Fruit fly (Drosophila melanogaster) whole organism, embryonic: ENCODE measurements around the gene CrebB.

Experiments
- B-H2 ChIP-seq: fragments of 200-800 bp; sonication (Bioruptor generic); optimal IDR thresholded peaks from 2 replicates; lab custom pipeline; 2018; ENCODE audit warnings: missing biosample characterization, mild to moderate bottlenecking, missing genetic modification characterization
- Bteb2 ChIP-seq: fragments of 200-800 bp; sonication (Bioruptor generic); optimal IDR thresholded peaks from 2 replicates; lab custom pipeline; 2016; ENCODE audit warnings: missing biosample characterization, missing genetic modification characterization
- CG11456 ChIP-seq: fragments of 200-800 bp; sonication (Bioruptor generic); IDR thresholded peaks from 3 replicates; pipeline ENCODE4 v1.3.6; 2022; ENCODE audit warnings: missing biosample characterization, missing genetic modification characterization
- CG17359 ChIP-seq: fragments of 200-800 bp; sonication (Bioruptor generic); optimal IDR thresholded peaks from 3 replicates; lab custom pipeline; 2018; ENCODE audit warnings: missing biosample characterization, mild to moderate bottlenecking, missing genetic modification characterization, moderate library complexity
- CG1832 ChIP-seq: fragments of 200-800 bp; sonication (Bioruptor generic); optimal IDR thresholded peaks from 2 replicates; lab custom pipeline; 2017; ENCODE audit warnings: missing biosample characterization, mild to moderate bottlenecking, missing genetic modification characterization, inconsistent platforms
- CG2120 ChIP-seq: fragments of 200-800 bp; sonication (Bioruptor generic); optimal IDR thresholded peaks from 3 replicates; lab custom pipeline; 2016; ENCODE audit warnings: missing biosample characterization, missing genetic modification characterization
- CG30431 ChIP-seq: fragments of 200-800 bp; sonication (Bioruptor generic); optimal IDR thresholded peaks from 2 replicates; lab custom pipeline; 2017; ENCODE audit warnings: missing biosample characterization, missing genetic modification characterization
- CG3163 ChIP-seq: fragments of 200-800 bp; sonication (Bioruptor generic); optimal IDR thresholded peaks from 3 replicates; lab custom pipeline; 2016; ENCODE audit warnings: missing biosample characterization, missing genetic modification characterization
- CG34376 ChIP-seq: fragments of 200-800 bp; sonication (Bioruptor generic); optimal IDR thresholded peaks from 2 replicates; lab custom pipeline; 2018; ENCODE audit warnings: missing biosample characterization, mild to moderate bottlenecking, missing genetic modification characterization
- CG4360 ChIP-seq: fragments of 200-800 bp; sonication (Bioruptor generic); IDR thresholded peaks from 2 replicates; pipeline ENCODE4 v1.3.6; 2022; ENCODE audit warnings: missing biosample characterization, missing genetic modification characterization
- CG4820 ChIP-seq: fragments of 200-800 bp; sonication (Bioruptor generic); optimal IDR thresholded peaks from 3 replicates; lab custom pipeline; 2016; ENCODE audit warnings: missing biosample characterization, missing genetic modification characterization
- CG6654 ChIP-seq: fragments of 200-800 bp; sonication (Bioruptor generic); optimal IDR thresholded peaks from 2 replicates; lab custom pipeline; 2017; ENCODE audit warnings: missing biosample characterization, mild to moderate bottlenecking, missing genetic modification characterization
- CG6765 ChIP-seq: fragments of 200-800 bp; sonication (Bioruptor generic); optimal IDR thresholded peaks from 3 replicates; lab custom pipeline; 2017; ENCODE audit warnings: missing biosample characterization, mild to moderate bottlenecking, missing genetic modification characterization
- CG7963 ChIP-seq: fragments of 200-800 bp; sonication (Bioruptor generic); IDR thresholded peaks from 3 replicates; pipeline ENCODE4 v1.3.6; 2022; ENCODE audit warnings: missing biosample characterization, missing genetic modification characterization; ENCODE audit not compliant: partially characterized antibody
- CG8765 ChIP-seq: fragments of 200-800 bp; sonication (Bioruptor generic); IDR thresholded peaks from 2 replicates; pipeline ENCODE4 v1.3.6; 2022; ENCODE audit warnings: missing biosample characterization, missing genetic modification characterization
- CG9215 ChIP-seq: fragments of 200-800 bp; sonication (Bioruptor generic); IDR thresholded peaks from 2 replicates; pipeline ENCODE4 v1.3.6; 2022; ENCODE audit warnings: missing biosample characterization, missing genetic modification characterization
- CG9932 ChIP-seq: fragments of 200-800 bp; sonication (Bioruptor generic); IDR thresholded peaks from 2 replicates; pipeline ENCODE4 v1.3.6; 2022; ENCODE audit warnings: missing biosample characterization, missing genetic modification characterization
- CrebB ChIP-seq: fragments of 200-800 bp; sonication (Bioruptor generic); optimal IDR thresholded peaks from 3 replicates; lab custom pipeline; 2018; ENCODE audit warnings: missing biosample characterization, mild to moderate bottlenecking, missing genetic modification characterization
- Doc3 ChIP-seq: fragments of 200-800 bp; sonication (Bioruptor generic); IDR thresholded peaks from 3 replicates; pipeline ENCODE4 v1.3.6; 2022; ENCODE audit warnings: missing biosample characterization, missing genetic modification characterization; ENCODE audit not compliant: partially characterized antibody
- E2f2 ChIP-seq: fragments of 200-800 bp; sonication (Bioruptor generic); IDR thresholded peaks from 2 replicates; pipeline ENCODE4 v1.3.6; 2022; ENCODE audit warnings: missing biosample characterization, missing genetic modification characterization
- HmgZ ChIP-seq: fragments of 200-800 bp; sonication (Bioruptor generic); optimal IDR thresholded peaks from 2 replicates; lab custom pipeline; 2018; ENCODE audit warnings: missing biosample characterization, mild to moderate bottlenecking, missing genetic modification characterization
- Hr3 ChIP-seq: fragments of 200-800 bp; sonication (Bioruptor generic); optimal IDR thresholded peaks from 3 replicates; lab custom pipeline; 2016; ENCODE audit warnings: missing biosample characterization, missing genetic modification characterization
- Hr39 ChIP-seq: fragments of >200 bp; optimal IDR thresholded peaks from 2 replicates; lab custom pipeline; 2017
- Nf-YC ChIP-seq: fragments of 200-800 bp; optimal IDR thresholded peaks from 3 replicates; lab custom pipeline; 2019; ENCODE audit warnings: missing biosample characterization, mild to moderate bottlenecking, missing genetic modification characterization, moderate library complexity
- Pdp1 ChIP-seq, 2 experiments: fragments of 200-800 bp; sonication (Bioruptor generic); optimal IDR thresholded peaks; 3 replicates each; lab custom pipeline; 2016; ENCODE audit warnings: missing biosample characterization in 2 of 2, missing genetic modification characterization in 2 of 2, mild to moderate bottlenecking in 1 of 2, moderate library complexity in 1 of 2
- Six4 ChIP-seq: fragments of 200-800 bp; sonication (Bioruptor generic); optimal IDR thresholded peaks from 2 replicates; lab custom pipeline; 2016; ENCODE audit warnings: missing biosample characterization, missing genetic modification characterization
- Ssrp ChIP-seq: fragments of 200-800 bp; sonication (Bioruptor generic); optimal IDR thresholded peaks from 2 replicates; lab custom pipeline; 2018; ENCODE audit warnings: missing biosample characterization, mild to moderate bottlenecking, missing genetic modification characterization, moderate library complexity
- ab ChIP-seq: fragments of 200-800 bp; sonication (Bioruptor generic); optimal IDR thresholded peaks from 2 replicates; lab custom pipeline; 2016; ENCODE audit warnings: missing biosample characterization, missing genetic modification characterization
- cad ChIP-seq: fragments of >200 bp; optimal IDR thresholded peaks from 2 replicates; lab custom pipeline; 2017; ENCODE audit warnings: missing biosample characterization, missing genetic modification characterization
- cg ChIP-seq: fragments of 200-800 bp; sonication (Bioruptor generic); optimal IDR thresholded peaks from 3 replicates; lab custom pipeline; 2019; ENCODE audit warnings: missing biosample characterization, mild to moderate bottlenecking, missing genetic modification characterization, moderate library complexity
- chinmo ChIP-seq: fragments of 200-800 bp; sonication (Bioruptor generic); IDR thresholded peaks from 4 replicates; pipeline ENCODE4 v1.3.6; 2022; ENCODE audit warnings: missing biosample characterization, missing genetic modification characterization; ENCODE audit not compliant: partially characterized antibody
- da ChIP-seq: fragments of 200-800 bp; sonication (Bioruptor generic); optimal IDR thresholded peaks from 2 replicates; lab custom pipeline; 2016; ENCODE audit warnings: missing biosample characterization, missing genetic modification characterization
- danr ChIP-seq: fragments of 200-800 bp; sonication (Bioruptor generic); IDR thresholded peaks from 2 replicates; pipeline ENCODE4 v1.3.6; 2022; ENCODE audit warnings: missing biosample characterization, missing genetic modification characterization
- dmrt99B ChIP-seq: fragments of 200-800 bp; sonication (Bioruptor generic); optimal IDR thresholded peaks from 2 replicates; lab custom pipeline; 2018; ENCODE audit warnings: missing biosample characterization, mild to moderate bottlenecking, missing genetic modification characterization, moderate library complexity
- fu2 ChIP-seq: fragments of 200-800 bp; sonication (Bioruptor generic); optimal IDR thresholded peaks from 2 replicates; lab custom pipeline; 2016; ENCODE audit warnings: missing biosample characterization, missing genetic modification characterization
- insv ChIP-seq, 2 experiments: fragments of 200-800 bp; sonication (Bioruptor generic); optimal IDR thresholded peaks; 3 replicates each; lab custom pipeline; 2016 to 2018; ENCODE audit warnings: missing biosample characterization in 2 of 2, missing genetic modification characterization in 2 of 2
- jumu ChIP-seq: fragments of 200-800 bp; sonication (Bioruptor generic); optimal IDR thresholded peaks from 3 replicates; lab custom pipeline; 2016; ENCODE audit warnings: missing biosample characterization, missing genetic modification characterization
- klu ChIP-seq: fragments of 200-800 bp; sonication (Bioruptor generic); IDR thresholded peaks from 2 replicates; pipeline ENCODE4 v1.3.6; 2022; ENCODE audit warnings: missing biosample characterization, missing genetic modification characterization
- maf-S ChIP-seq: fragments of 200-800 bp; sonication (Bioruptor generic); optimal IDR thresholded peaks from 2 replicates; lab custom pipeline; 2016; ENCODE audit warnings: missing biosample characterization, missing genetic modification characterization
- mld ChIP-seq: fragments of 200-800 bp; sonication (Bioruptor generic); IDR thresholded peaks from 3 replicates; pipeline ENCODE4 v1.3.6; 2022; ENCODE audit warnings: missing biosample characterization, missing genetic modification characterization; ENCODE audit not compliant: partially characterized antibody
- pho ChIP-seq: fragments of 200-800 bp; sonication (Bioruptor generic); optimal IDR thresholded peaks from 2 replicates; lab custom pipeline; 2016; ENCODE audit warnings: missing biosample characterization, missing genetic modification characterization
- pnt ChIP-seq: fragments of 200-800 bp; sonication (Bioruptor generic); optimal IDR thresholded peaks from 3 replicates; lab custom pipeline; 2016; ENCODE audit warnings: missing biosample characterization, missing genetic modification characterization
- pum ChIP-seq: fragments of 200-800 bp; sonication (Bioruptor generic); optimal IDR thresholded peaks from 2 replicates; lab custom pipeline; 2016; ENCODE audit warnings: missing biosample characterization, missing genetic modification characterization
- sens ChIP-seq: fragments of 200-800 bp; sonication (Bioruptor generic); peaks from one replicate; lab custom pipeline; 2016; ENCODE audit warnings: missing biosample characterization, missing genetic modification characterization
- sob ChIP-seq: fragments of 200-800 bp; sonication (Bioruptor generic); IDR thresholded peaks from 2 replicates; pipeline ENCODE4 v1.3.6; 2022; ENCODE audit warnings: missing biosample characterization, missing genetic modification characterization
- ssp ChIP-seq: fragments of 200-800 bp; sonication (Bioruptor generic); IDR thresholded peaks from 2 replicates; pipeline ENCODE4 v1.3.6; 2022; ENCODE audit warnings: missing biosample characterization, missing genetic modification characterization
- tap ChIP-seq: fragments of 200-800 bp; optimal IDR thresholded peaks from 3 replicates; lab custom pipeline; 2019; ENCODE audit warnings: missing biosample characterization, mild to moderate bottlenecking, missing genetic modification characterization, moderate library complexity
- tx ChIP-seq: fragments of 200-800 bp; sonication (Bioruptor generic); optimal IDR thresholded peaks from 2 replicates; lab custom pipeline; 2016; ENCODE audit warnings: missing biosample characterization, missing genetic modification characterization
- vvl ChIP-seq: fragments of 200-800 bp; sonication (Bioruptor generic); IDR thresholded peaks from 2 replicates; pipeline ENCODE4 v1.3.6; 2022; ENCODE audit warnings: missing biosample characterization, missing genetic modification characterization
- wor ChIP-seq: fragments of 200-800 bp; sonication (Bioruptor generic); IDR thresholded peaks from 2 replicates; pipeline ENCODE4 v1.3.6; 2022; ENCODE audit warnings: missing biosample characterization, missing genetic modification characterization

CrebB gene

dm6 chrX:18370775-18371735 lies 4.9 kb downstream of the CrebB start (continued):
- TF ChIP-seq CG3163 (GFP tag; lab: Kevin White, UChicago) = peak; percentile 20
- no peak for TF ChIP-seq dmrt99B
- peak in 1 of 2 experiments; percentile 72 for TF ChIP-seq Pdp1 (GFP tag; optimal IDR thresholded peaks at IDR 0.05; lab: Kevin White, UChicago)
- no peak for TF ChIP-seq pnt (GFP tag; lab: Kevin White, UChicago)
- TF ChIP-seq CG7963 = peak; percentile 96
- TF ChIP-seq CG2120 (GFP tag; lab: Kevin White, UChicago) = peak; percentile 50
- peak; percentile 94 for TF ChIP-seq Doc3 (GFP tag; lab: Robert Waterston, UW)
- no peak for TF ChIP-seq Ssrp (tag; lab: Kevin White, UChicago)
- TF ChIP-seq wor = no peak
- no peak for TF ChIP-seq da (GFP tag; lab: Kevin White, UChicago)
- no peak for TF ChIP-seq klu (GFP tag; lab: Robert Waterston, UW)
- TF ChIP-seq tx (GFP tag; lab: Kevin White, UChicago) = no peak
- TF ChIP-seq danr (GFP tag; lab: Robert Waterston, UW) = no peak
- TF ChIP-seq pho (GFP tag; lab: Kevin White, UChicago) = peak; percentile 59
- TF ChIP-seq ssp (GFP tag; lab: Robert Waterston, UW) = peak; percentile 52
- no peak for TF ChIP-seq cad (GFP tag; lab: Kevin White, UChicago)
- TF ChIP-seq Hr3 (GFP tag; lab: Kevin White, UChicago) = no peak
- peak; percentile 72; the same call in 2 of the 3 replicates for TF ChIP-seq CG11456 (GFP tag; lab: Robert Waterston, UW)
- TF ChIP-seq CG6765 (GFP tag; lab: Kevin White, UChicago) = no peak
- TF ChIP-seq E2f2 (GFP tag; lab: Robert Waterston, UW) = peak; percentile 94
- peak; percentile 52 for TF ChIP-seq maf-S
- TF ChIP-seq CG17359 (tag; lab: Kevin White, UChicago) = no peak
- TF ChIP-seq CG9215 (GFP tag; lab: Robert Waterston, UW) = 0 out of 2 replicates have a peak, but pooled peaks have one; percentile 19
- TF ChIP-seq fu2 (GFP tag; lab: Kevin White, UChicago) = no peak
- TF ChIP-seq CG4820 (GFP tag; lab: Kevin White, UChicago) = no peak
- TF ChIP-seq tap (tag; lab: Kevin White, UChicago) = no peak
- no peak for TF ChIP-seq ab (GFP tag; lab: Kevin White, UChicago)
- TF ChIP-seq CG6654 = no peak
- peak; percentile 95 for TF ChIP-seq mld
- peak; percentile 78 for TF ChIP-seq CG9932 (GFP tag; lab: Robert Waterston, UW)
- no peak for TF ChIP-seq insv (GFP tag; optimal IDR thresholded peaks at IDR 0.05; lab: Kevin White, UChicago)
- no peak for TF ChIP-seq pum (GFP tag; lab: Kevin White, UChicago)
- no peak for TF ChIP-seq Hr39

DNA sequence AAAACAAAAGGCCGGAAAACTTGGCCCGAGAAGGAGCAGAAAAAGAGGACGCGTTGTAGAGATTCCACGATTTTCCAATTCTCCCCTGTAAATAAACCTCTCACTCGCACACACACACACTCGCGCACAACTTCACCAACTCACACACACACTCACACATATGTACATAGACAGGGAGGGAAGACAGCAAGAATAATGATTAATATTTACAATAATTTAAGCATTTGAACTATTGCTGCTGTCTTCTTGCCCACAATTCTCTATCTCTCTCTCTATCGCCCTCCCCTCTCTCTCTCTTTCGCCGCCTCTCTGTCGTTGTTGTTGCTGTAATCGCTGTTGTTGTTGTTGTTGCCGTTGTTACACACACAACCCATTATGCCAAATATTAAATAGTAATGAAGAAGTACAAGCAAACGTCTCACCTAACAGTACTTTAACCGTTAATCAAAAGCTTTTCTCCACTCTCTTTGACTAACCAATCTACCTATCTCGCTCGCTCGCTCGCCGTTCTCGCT lies 8.3 kb downstream of the CrebB start:
- no peak for TF ChIP-seq jumu (GFP tag; lab: Kevin White, UChicago)
- peak; percentile 37; the same call in 1 of the 2 replicates for TF ChIP-seq vvl (GFP tag; lab: Robert Waterston, UW)
- TF ChIP-seq sens = peak; percentile 35
- TF ChIP-seq CG1832 = peak; percentile 73
- peak; percentile 5 for TF ChIP-seq Nf-YC (tag; lab: Kevin White, UChicago)
- TF ChIP-seq CG4360 (GFP tag; lab: Robert Waterston, UW) = peak; percentile 94
- TF ChIP-seq ab (GFP tag; lab: Kevin White, UChicago) = no peak
- no peak for TF ChIP-seq cad (GFP tag; lab: Kevin White, UChicago)
- peak; percentile 9 for TF ChIP-seq HmgZ
- no peak for TF ChIP-seq CG8765 (GFP tag; lab: Robert Waterston, UW)
- no peak for TF ChIP-seq Six4 (GFP tag; lab: Kevin White, UChicago)
- peak; percentile 75 for TF ChIP-seq cg
- TF ChIP-seq Bteb2 (GFP tag; lab: Kevin White, UChicago) = no peak
- TF ChIP-seq B-H2 (GFP tag; lab: Kevin White, UChicago) = no peak
- 0 out of 4 replicates have a peak, but pooled peaks have one; percentile 30 for TF ChIP-seq chinmo
- TF ChIP-seq CG30431 (GFP tag; lab: Kevin White, UChicago) = no peak
- TF ChIP-seq CG34376 (GFP tag; lab: Kevin White, UChicago) = peak; percentile 43
- peak; percentile 1 for TF ChIP-seq CrebB (tag; lab: Kevin White, UChicago)
- TF ChIP-seq sob = 0 out of 2 replicates have a peak, but pooled peaks have one; percentile 15
